Fruit fly (Drosophila melanogaster) whole organism, embryonic: ENCODE results near the gene mthl12.

Source experiments
- CG14050 ChIP-seq: fragments of 200-800 bp; sonication (Bioruptor generic); IDR thresholded peaks from 3 replicates; pipeline ENCODE4 v1.3.6; 2022; ENCODE audit warnings: missing biosample characterization, missing genetic modification characterization
- CG2199 ChIP-seq: fragments of 200-800 bp; sonication (Bioruptor generic); IDR thresholded peaks from 3 replicates; pipeline ENCODE4 v1.3.6; 2022; ENCODE audit warnings: missing biosample characterization, missing genetic modification characterization
- CG30020 ChIP-seq: fragments of 200-800 bp; optimal IDR thresholded peaks from 2 replicates; lab custom pipeline; 2019; ENCODE audit warnings: missing biosample characterization, mild to moderate bottlenecking, missing genetic modification characterization, moderate library complexity
- CG9932 ChIP-seq: fragments of 200-800 bp; sonication (Bioruptor generic); IDR thresholded peaks from 2 replicates; pipeline ENCODE4 v1.3.6; 2022; ENCODE audit warnings: missing biosample characterization, missing genetic modification characterization
- Dp ChIP-seq: fragments of 200-800 bp; sonication (Bioruptor generic); optimal IDR thresholded peaks from 2 replicates; lab custom pipeline; 2018; ENCODE audit warnings: missing biosample characterization, mild to moderate bottlenecking, missing genetic modification characterization, moderate library complexity
- Ravus ChIP-seq: fragments of 200-800 bp; sonication (Bioruptor generic); IDR thresholded peaks from 2 replicates; pipeline ENCODE4 v1.3.6; 2022; ENCODE audit warnings: missing biosample characterization, missing genetic modification characterization
- Six4 ChIP-seq: fragments of 200-800 bp; sonication (Bioruptor generic); optimal IDR thresholded peaks from 2 replicates; lab custom pipeline; 2016; ENCODE audit warnings: missing biosample characterization, missing genetic modification characterization
- crc ChIP-seq: fragments of 200-800 bp; sonication (Bioruptor generic); optimal IDR thresholded peaks from 2 replicates; lab custom pipeline; 2016; ENCODE audit warnings: missing biosample characterization, missing genetic modification characterization
- fru ChIP-seq: fragments of >200 bp; optimal IDR thresholded peaks from 2 replicates; lab custom pipeline; 2017
- otp ChIP-seq: fragments of 200-800 bp; sonication (Bioruptor generic); IDR thresholded peaks from 3 replicates; pipeline ENCODE4, ENCODE4 v1.3.6; 2022; ENCODE audit warnings: missing biosample characterization, missing genetic modification characterization
- pan ChIP-seq, 4 experiments: fragments of >200 bp in 3 of 4; fragments of 200-800 bp in 1 of 4; sonication (Bioruptor generic) in 1 of 4; optimal IDR thresholded peaks in 3 of 4; IDR thresholded peaks in 1 of 4; 2 replicates each; pipeline versions ENCODE4 v1.3.6 to Lab custom; 2017 to 2022; ENCODE audit warnings: missing biosample characterization in 2 of 4, missing genetic modification characterization in 2 of 4, mixed read lengths in 1 of 4
- schlank ChIP-seq: fragments of 200-800 bp; sonication (Bioruptor generic); optimal IDR thresholded peaks from 2 replicates; lab custom pipeline; 2018; ENCODE audit warnings: missing biosample characterization, mild to moderate bottlenecking, missing genetic modification characterization

DNA sequence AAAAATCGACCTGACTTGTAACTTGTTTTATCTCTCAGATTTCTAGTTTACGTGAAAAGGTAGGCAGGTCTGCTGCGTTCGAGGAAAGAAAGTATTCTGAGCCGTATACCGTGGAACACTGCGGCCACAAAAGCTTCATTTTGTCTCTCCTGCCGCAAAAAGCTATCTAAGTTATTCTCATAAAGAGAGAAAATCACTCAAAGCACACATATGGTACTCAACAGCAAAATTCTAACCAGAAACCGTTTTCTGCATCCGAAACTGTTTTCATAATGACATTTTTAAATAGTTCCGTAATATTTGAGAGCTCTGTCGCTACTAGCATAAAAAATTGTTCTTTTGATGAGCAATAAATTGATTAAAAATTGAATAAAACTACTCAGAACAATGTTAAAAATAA lies 26.2 kb downstream of the mthl12 start, which contains the start of the genes CG9813 and CG8870:
- TF ChIP-seq CG9932, result no peak
- TF ChIP-seq Ravus, result no peak
- no peak for TF ChIP-seq CG14050 (GFP tag; lab: Robert Waterston, UW)
- no peak for TF ChIP-seq fru (lab: Kevin White, UChicago)
- TF ChIP-seq crc (GFP tag; lab: Kevin White, UChicago), result no peak
- no peak for TF ChIP-seq pan (optimal IDR thresholded peaks at IDR 0.05; lab: Kevin White, UChicago)
- TF ChIP-seq pan (GFP tag; optimal IDR thresholded peaks at IDR 0.05 in 1 of 2, IDR thresholded peaks at IDR 0.05 in 1 of 2), result no peak
- TF ChIP-seq otp (GFP tag; lab: Robert Waterston, UW), result no peak
- no peak for TF ChIP-seq Dp (GFP tag; lab: Kevin White, UChicago)
- no peak for TF ChIP-seq Six4 (GFP tag; lab: Kevin White, UChicago)
- no peak for TF ChIP-seq CG30020 (tag; lab: Kevin White, UChicago)
- no peak for TF ChIP-seq schlank
- no peak for TF ChIP-seq CG2199 (GFP tag; lab: Robert Waterston, UW)
